Fruit fly (Drosophila melanogaster) whole organism, embryonic: ENCODE measurements around the gene Sfp26Ad.
A peak's percentile ranks its signal among the peaks of the same experiment; 100 is the strongest.

Experiments used
- ATbp ChIP-seq: fragments of 200-800 bp; sonication (Bioruptor generic); optimal IDR thresholded peaks from 2 replicates; lab custom pipeline; 2017; ENCODE audit warnings: missing biosample characterization, mild to moderate bottlenecking, missing genetic modification characterization, missing genetic modification reagents
- B-H2 ChIP-seq: fragments of 200-800 bp; sonication (Bioruptor generic); optimal IDR thresholded peaks from 2 replicates; lab custom pipeline; 2018; ENCODE audit warnings: missing biosample characterization, mild to moderate bottlenecking, missing genetic modification characterization
- CG11093 ChIP-seq: fragments of 200-800 bp; sonication (Bioruptor generic); IDR thresholded peaks from 3 replicates; pipeline ENCODE4 v1.3.6; 2022; ENCODE audit warnings: missing biosample characterization, missing genetic modification characterization
- CG11398 ChIP-seq: fragments of 200-800 bp; sonication (Bioruptor generic); optimal IDR thresholded peaks from 2 replicates; lab custom pipeline; 2016; ENCODE audit warnings: missing biosample characterization, missing genetic modification characterization
- CG11695 ChIP-seq: fragments of 200-800 bp; sonication (Bioruptor generic); IDR thresholded peaks from 3 replicates; pipeline ENCODE4 v1.3.6; 2022; ENCODE audit warnings: missing biosample characterization, missing genetic modification characterization
- CG13287 ChIP-seq: fragments of 200-800 bp; sonication (Bioruptor generic); IDR thresholded peaks from 2 replicates; pipeline ENCODE4 v1.3.6; 2022; ENCODE audit warnings: missing biosample characterization, missing genetic modification characterization; ENCODE audit not compliant: partially characterized antibody
- CG13296 ChIP-seq: fragments of 200-800 bp; sonication (Bioruptor generic); optimal IDR thresholded peaks from 3 replicates; lab custom pipeline; 2018; ENCODE audit warnings: missing biosample characterization, mild to moderate bottlenecking, missing genetic modification characterization
- CG14014 ChIP-seq: fragments of 200-800 bp; sonication (Bioruptor generic); IDR thresholded peaks from 2 replicates; pipeline ENCODE4 v1.3.6; 2022; ENCODE audit warnings: missing biosample characterization, missing genetic modification characterization
- CG14710 ChIP-seq: fragments of 200-800 bp; sonication (Bioruptor generic); optimal IDR thresholded peaks from 3 replicates; lab custom pipeline; 2019; ENCODE audit warnings: missing biosample characterization, mild to moderate bottlenecking, missing genetic modification characterization, moderate library complexity
- CG15514 ChIP-seq: fragments of 200-800 bp; sonication (Bioruptor generic); optimal IDR thresholded peaks from 3 replicates; lab custom pipeline; 2017; ENCODE audit warnings: missing biosample characterization, missing genetic modification characterization, mild to moderate bottlenecking, moderate library complexity, missing genetic modification reagents
- CG16779 ChIP-seq: fragments of 200-800 bp; sonication (Bioruptor generic); IDR thresholded peaks from 2 replicates; pipeline ENCODE4 v1.3.6; 2022; ENCODE audit warnings: missing biosample characterization, missing genetic modification characterization
- CG16813 ChIP-seq: fragments of 200-800 bp; sonication (Bioruptor generic); IDR thresholded peaks from 3 replicates; pipeline ENCODE4 v1.3.6; 2022; ENCODE audit warnings: missing biosample characterization, missing genetic modification characterization; ENCODE audit not compliant: partially characterized antibody
- CG17328 ChIP-seq: fragments of 200-800 bp; sonication (Bioruptor generic); IDR thresholded peaks from 2 replicates; pipeline ENCODE4 v1.3.6; 2022; ENCODE audit warnings: missing biosample characterization, missing genetic modification characterization
- CG17568 ChIP-seq: fragments of 200-800 bp; sonication (Bioruptor generic); optimal IDR thresholded peaks from 2 replicates; lab custom pipeline; 2018; ENCODE audit warnings: missing biosample characterization, mild to moderate bottlenecking, missing genetic modification characterization, moderate library complexity
- CG2875 ChIP-seq: fragments of 200-800 bp; sonication (Bioruptor generic); optimal IDR thresholded peaks from 2 replicates; lab custom pipeline; 2017; ENCODE audit warnings: missing biosample characterization, mild to moderate bottlenecking, missing genetic modification characterization, missing genetic modification reagents
- CG3838 ChIP-seq: fragments of 200-800 bp; sonication (Bioruptor generic); optimal IDR thresholded peaks from 3 replicates; lab custom pipeline; 2016; ENCODE audit warnings: missing biosample characterization, missing genetic modification characterization
- CG4707 ChIP-seq: fragments of 200-800 bp; sonication (Bioruptor generic); optimal IDR thresholded peaks from 2 replicates; lab custom pipeline; 2018; ENCODE audit warnings: missing biosample characterization, mild to moderate bottlenecking, missing genetic modification characterization, moderate library complexity
- CG4730 ChIP-seq: fragments of 200-800 bp; sonication (Bioruptor generic); IDR thresholded peaks from 2 replicates; pipeline ENCODE4 v1.3.6; 2022; ENCODE audit warnings: missing biosample characterization, missing genetic modification characterization
- CG4854 ChIP-seq: fragments of 200-800 bp; sonication (Bioruptor generic); optimal IDR thresholded peaks from 2 replicates; lab custom pipeline; 2016; ENCODE audit warnings: missing biosample characterization, missing genetic modification characterization, inconsistent platforms
- CG6854 ChIP-seq: fragments of 200-800 bp; sonication (Bioruptor generic); optimal IDR thresholded peaks from 3 replicates; lab custom pipeline; 2017; ENCODE audit warnings: missing biosample characterization, mild to moderate bottlenecking, missing genetic modification characterization
- CG7963 ChIP-seq: fragments of 200-800 bp; sonication (Bioruptor generic); IDR thresholded peaks from 3 replicates; pipeline ENCODE4 v1.3.6; 2022; ENCODE audit warnings: missing biosample characterization, missing genetic modification characterization; ENCODE audit not compliant: partially characterized antibody
- CG8924 ChIP-seq: fragments of 200-800 bp; optimal IDR thresholded peaks from 3 replicates; lab custom pipeline; 2019; ENCODE audit warnings: missing biosample characterization, mild to moderate bottlenecking, missing genetic modification characterization, moderate library complexity
- Elba2 ChIP-seq: fragments of 200-800 bp; sonication (Bioruptor generic); optimal IDR thresholded peaks from 3 replicates; lab custom pipeline; 2016; ENCODE audit warnings: missing biosample characterization, missing genetic modification characterization
- Ets97D ChIP-seq: fragments of 200-800 bp; sonication (Bioruptor generic); optimal IDR thresholded peaks from 3 replicates; lab custom pipeline; 2016; ENCODE audit warnings: missing biosample characterization, missing genetic modification characterization
- H15 ChIP-seq: fragments of 200-800 bp; sonication (Bioruptor generic); IDR thresholded peaks from 3 replicates; pipeline ENCODE4 v1.3.6; 2022; ENCODE audit warnings: missing biosample characterization, missing genetic modification characterization
- Hr39 ChIP-seq: fragments of >200 bp; optimal IDR thresholded peaks from 2 replicates; lab custom pipeline; 2017
- Optix ChIP-seq: fragments of 200-800 bp; sonication (Bioruptor generic); IDR thresholded peaks from 3 replicates; pipeline ENCODE4 v1.3.6; 2022; ENCODE audit warnings: missing biosample characterization, missing genetic modification characterization
- Rfx ChIP-seq: fragments of 200-800 bp; sonication (Bioruptor generic); IDR thresholded peaks from 2 replicates; pipeline ENCODE4 v1.3.6; 2022; ENCODE audit warnings: missing biosample characterization, missing genetic modification characterization
- Six4 ChIP-seq: fragments of 200-800 bp; sonication (Bioruptor generic); optimal IDR thresholded peaks from 2 replicates; lab custom pipeline; 2016; ENCODE audit warnings: missing biosample characterization, missing genetic modification characterization
- Tbp ChIP-seq: fragments of >200 bp; optimal IDR thresholded peaks from 2 replicates; lab custom pipeline; 2018; ENCODE audit warnings: missing biosample characterization, missing genetic modification characterization
- ap ChIP-seq: fragments of 200-800 bp; sonication (Bioruptor generic); IDR thresholded peaks from 2 replicates; pipeline ENCODE4 v1.3.6; 2022; ENCODE audit warnings: missing biosample characterization, missing genetic modification characterization
- caup ChIP-seq: fragments of 200-800 bp; sonication (Bioruptor generic); optimal IDR thresholded peaks from 3 replicates; lab custom pipeline; 2017; ENCODE audit warnings: missing biosample characterization, mild to moderate bottlenecking, missing genetic modification characterization, moderate library complexity; ENCODE audit not compliant: severe bottlenecking
- ci ChIP-seq: fragments of 200-800 bp; sonication (Bioruptor generic); IDR thresholded peaks from 3 replicates; pipeline ENCODE4 v1.3.6; 2022; ENCODE audit warnings: missing biosample characterization, missing genetic modification characterization
- corto ChIP-seq: fragments of 200-800 bp; sonication (Bioruptor generic); optimal IDR thresholded peaks from 2 replicates; lab custom pipeline; 2016; ENCODE audit warnings: missing biosample characterization, mild to moderate bottlenecking, missing genetic modification characterization, moderate library complexity
- dysf ChIP-seq: fragments of 200-800 bp; sonication (Bioruptor generic); IDR thresholded peaks from 3 replicates; pipeline ENCODE4 v1.3.6; 2022; ENCODE audit warnings: missing biosample characterization, missing genetic modification characterization
- ewg ChIP-seq: fragments of 200-800 bp; sonication (Bioruptor generic); optimal IDR thresholded peaks from 3 replicates; lab custom pipeline; 2017; ENCODE audit warnings: mild to moderate bottlenecking, missing biosample characterization, missing genetic modification reagents, missing genetic modification characterization
- h ChIP-seq: fragments of >200 bp; optimal IDR thresholded peaks from 2 replicates; lab custom pipeline; 2017
- odd ChIP-seq: fragments of 200-800 bp; sonication (Bioruptor generic); optimal IDR thresholded peaks from 2 replicates; lab custom pipeline; 2017; ENCODE audit warnings: missing biosample characterization, mild to moderate bottlenecking, missing genetic modification characterization
- pho ChIP-seq: fragments of 200-800 bp; sonication (Bioruptor generic); optimal IDR thresholded peaks from 2 replicates; lab custom pipeline; 2016; ENCODE audit warnings: missing biosample characterization, missing genetic modification characterization
- salm ChIP-seq: fragments of 200-800 bp; sonication (Bioruptor generic); optimal IDR thresholded peaks from 2 replicates; lab custom pipeline; 2018; ENCODE audit warnings: missing biosample characterization, mild to moderate bottlenecking, missing genetic modification characterization
- twi ChIP-seq: fragments of 200-800 bp; optimal IDR thresholded peaks from 2 replicates; lab custom pipeline; 2019; ENCODE audit warnings: missing biosample characterization, mild to moderate bottlenecking, missing genetic modification characterization, moderate library complexity

Sfp26Ad gene

DNA sequence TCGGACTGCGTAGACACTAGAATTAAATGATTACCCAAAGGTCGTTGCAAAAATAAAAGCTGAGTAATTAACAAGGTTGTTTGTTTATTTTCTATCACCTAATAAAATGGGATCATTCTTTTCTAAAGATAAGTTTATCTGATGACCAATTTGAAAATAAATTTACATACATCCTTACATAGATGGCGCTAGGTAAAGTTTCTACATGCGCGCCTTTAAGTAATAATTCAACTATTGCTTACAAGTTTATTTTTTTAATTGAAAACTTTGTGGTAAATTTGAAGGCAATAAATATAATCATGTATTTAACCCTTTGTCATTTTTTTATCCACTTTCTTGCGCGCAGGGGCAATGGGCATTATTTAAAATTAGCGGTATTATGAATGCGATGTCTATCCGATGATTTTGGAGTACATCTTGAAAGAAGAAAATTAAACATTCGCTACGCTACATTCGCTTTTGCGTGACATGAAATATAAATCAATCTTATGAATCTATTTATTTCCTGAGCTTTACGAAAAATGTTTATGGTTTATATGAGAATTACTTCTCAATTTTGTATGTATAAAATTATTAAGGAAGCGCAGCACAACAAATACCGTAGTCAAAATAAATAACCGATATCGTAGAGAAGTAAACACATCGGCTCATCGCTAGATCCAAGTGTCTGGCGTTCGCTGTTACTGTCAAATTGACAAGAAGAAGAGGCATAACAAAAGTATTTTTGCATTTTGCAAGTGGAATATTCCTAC, 5.8 kb upstream of the Sfp26Ad start, which contains the start of gene CG9044 (continued):
- TF ChIP-seq CG4707 (GFP tag; lab: Kevin White, UChicago) = no peak
- no peak for TF ChIP-seq CG17328
- no peak for TF ChIP-seq h (lab: Kevin White, UChicago)
- no peak for TF ChIP-seq H15 (GFP tag; lab: Robert Waterston, UW)
- no peak for TF ChIP-seq B-H2
- TF ChIP-seq Rfx (GFP tag; lab: Robert Waterston, UW) = peak; percentile 73; the same call in 1 of the 2 replicates
- no peak for TF ChIP-seq CG13296 (GFP tag; lab: Kevin White, UChicago)
- TF ChIP-seq CG16779 (GFP tag; lab: Robert Waterston, UW) = no peak
- TF ChIP-seq twi (tag; lab: Kevin White, UChicago) = no peak
- no peak for TF ChIP-seq Optix (GFP tag; lab: Robert Waterston, UW)
- TF ChIP-seq CG11093 = peak; percentile 24; the same call in 1 of the 3 replicates
- no peak for TF ChIP-seq corto (GFP tag; lab: Kevin White, UChicago)
- peak; percentile 16 for TF ChIP-seq CG4854 (GFP tag; lab: Kevin White, UChicago)
- no peak for TF ChIP-seq caup (GFP tag; lab: Kevin White, UChicago)
- TF ChIP-seq CG6854 (GFP tag; lab: Kevin White, UChicago) = no peak
- TF ChIP-seq CG3838 (GFP tag; lab: Kevin White, UChicago) = peak; percentile 44
- peak; percentile 16; the same call in 1 of the 2 replicates for TF ChIP-seq CG14014 (GFP tag; lab: Robert Waterston, UW)
- no peak for TF ChIP-seq salm (tag; lab: Kevin White, UChicago)
- peak; percentile 96 for TF ChIP-seq CG16813 (GFP tag; lab: Robert Waterston, UW)
- peak; percentile 67 for TF ChIP-seq Ets97D (GFP tag; lab: Kevin White, UChicago)
- peak; percentile 91 for TF ChIP-seq CG13287 (GFP tag; lab: Robert Waterston, UW)
- TF ChIP-seq Six4 (GFP tag; lab: Kevin White, UChicago) = peak; percentile 7
- 0 out of 3 replicates have a peak, but pooled peaks have one; percentile 48 for TF ChIP-seq ci (GFP tag; lab: Robert Waterston, UW)
- TF ChIP-seq CG11695 (GFP tag; lab: Robert Waterston, UW) = no peak
- TF ChIP-seq CG8924 = peak; percentile 34
- TF ChIP-seq CG4730 (GFP tag; lab: Robert Waterston, UW) = no peak; the same call in 1 of the 2 replicates
- no peak; the same call in 2 of the 3 replicates for TF ChIP-seq dysf (GFP tag; lab: Robert Waterston, UW)
- peak; percentile 63 for TF ChIP-seq ewg
- peak; percentile 76 for TF ChIP-seq pho
- no peak for TF ChIP-seq ap
- no peak for TF ChIP-seq odd
- TF ChIP-seq Hr39 (lab: Kevin White, UChicago) = no peak
- TF ChIP-seq CG11398 (GFP tag; lab: Kevin White, UChicago) = peak; percentile 18
- TF ChIP-seq CG17568 = no peak
- TF ChIP-seq CG7963 = peak; percentile 80
- no peak for TF ChIP-seq CG2875 (GFP tag; lab: Kevin White, UChicago)
- peak; percentile 81 for TF ChIP-seq CG14710 (tag; lab: Kevin White, UChicago)
- no peak for TF ChIP-seq Tbp
- no peak for TF ChIP-seq ATbp
- TF ChIP-seq Elba2 (GFP tag; lab: Kevin White, UChicago) = peak; percentile 46
- TF ChIP-seq CG15514 (GFP tag; lab: Kevin White, UChicago) = no peak
